Worm (Caenorhabditis elegans): ENCODE data around the gene C55A1.4.
A peak's percentile ranks its signal among the peaks of the same experiment; 100 is the strongest.

The C55A1.4 gene

ce11 chrV:15666718-15667117, 23.6 kb upstream of the C55A1.4 start (continued):
- no peak for TF ChIP-seq unc-55 (GFP tag; optimal IDR thresholded peaks at IDR 0.05)
- TF ChIP-seq elt-1 (tag; optimal IDR thresholded peaks at IDR 0.05), result no peak
- TF ChIP-seq unc-62 (GFP tag; optimal IDR thresholded peaks at IDR 0.05), result no peak
- no peak for TF ChIP-seq ama-1 (optimal IDR thresholded peaks at IDR 0.05)
- no peak for TF ChIP-seq lin-39 (tag; optimal IDR thresholded peaks at IDR 0.05)
- TF ChIP-seq nhr-237 (tag; optimal IDR thresholded peaks at IDR 0.05), result no peak
- TF ChIP-seq sem-4 (tag; optimal IDR thresholded peaks at IDR 0.05), result no peak
- no peak for TF ChIP-seq nhr-6 (tag; optimal IDR thresholded peaks at IDR 0.05)
- no peak for TF ChIP-seq R02D3.7 (tag; optimal IDR thresholded peaks at IDR 0.05)
- TF ChIP-seq mab-5 (tag; optimal IDR thresholded peaks at IDR 0.05), result no peak
- no peak for TF ChIP-seq peb-1 (tag; optimal IDR thresholded peaks at IDR 0.05)
- no peak for TF ChIP-seq mbf-1 (tag; optimal IDR thresholded peaks at IDR 0.05)
- no peak for TF ChIP-seq alr-1 (tag; optimal IDR thresholded peaks at IDR 0.05)
- no peak for TF ChIP-seq nhr-10 (tag; optimal IDR thresholded peaks at IDR 0.05)
- TF ChIP-seq F13H6.1 (tag; optimal IDR thresholded peaks at IDR 0.05), result peak; percentile 66
- TF ChIP-seq sma-9 (GFP tag; optimal IDR thresholded peaks at IDR 0.05), result peak; percentile 85
- no peak for TF ChIP-seq sma-9 (tag; optimal IDR thresholded peaks at IDR 0.05)
- no peak for TF ChIP-seq ztf-1 (GFP tag; conservative IDR thresholded peaks at IDR 0.05)
- no peak for TF ChIP-seq unc-39 (tag; optimal IDR thresholded peaks at IDR 0.05)
- TF ChIP-seq egl-27 (tag; optimal IDR thresholded peaks at IDR 0.05), result no peak
- peak; percentile 65 for TF ChIP-seq gmeb-1 (tag; optimal IDR thresholded peaks at IDR 0.05)
- TF ChIP-seq nhr-21 (tag; optimal IDR thresholded peaks at IDR 0.05), result no peak

DNA sequence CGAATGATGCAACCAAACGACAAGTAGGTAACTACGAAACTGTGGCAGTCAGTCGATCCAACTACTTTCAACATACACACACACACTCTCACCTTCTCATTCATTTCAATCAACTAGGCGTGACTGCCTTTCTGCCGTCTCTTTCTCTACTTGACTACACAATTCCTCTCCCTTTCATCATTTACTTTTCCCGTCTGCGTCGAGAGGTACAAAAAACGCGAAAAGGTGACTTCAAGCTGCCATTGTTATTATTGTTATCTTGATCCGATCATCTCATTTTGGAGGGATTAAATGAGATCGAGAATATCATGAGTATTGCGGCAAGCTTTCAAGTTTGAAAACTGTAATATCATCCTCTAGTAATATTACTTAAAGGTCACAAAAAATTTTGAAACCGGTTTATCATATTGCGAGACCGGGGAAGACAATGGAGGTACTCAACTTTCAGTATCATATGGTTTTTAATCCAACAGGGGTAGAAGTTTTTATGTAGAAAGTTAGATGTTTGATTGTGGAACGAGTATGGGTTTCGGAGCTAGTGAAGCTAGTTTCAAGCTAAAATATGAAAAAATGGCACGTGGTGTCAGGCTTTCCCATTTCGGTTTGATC, 21.1 kb upstream of the C55A1.4 start:
- TF ChIP-seq sem-4 (tag; optimal IDR thresholded peaks at IDR 0.05), result peak; percentile 54
- peak; percentile 25 for TF ChIP-seq C34F6.9 (tag; optimal IDR thresholded peaks at IDR 0.05)
- no peak for TF ChIP-seq zag-1 (tag; optimal IDR thresholded peaks at IDR 0.05)
- no peak for TF ChIP-seq alr-1 (tag; optimal IDR thresholded peaks at IDR 0.05)
- peak; percentile 26 for TF ChIP-seq elt-1 (tag; optimal IDR thresholded peaks at IDR 0.05)
- TF ChIP-seq nhr-6 (tag; optimal IDR thresholded peaks at IDR 0.05), result peak; percentile 16
- TF ChIP-seq lin-13 (GFP tag; optimal IDR thresholded peaks at IDR 0.05), result no peak
- TF ChIP-seq nhr-129 (tag; optimal IDR thresholded peaks at IDR 0.05), result peak; percentile 93
- TF ChIP-seq nhr-21 (tag; optimal IDR thresholded peaks at IDR 0.05), result no peak
- TF ChIP-seq crh-2 (tag; optimal IDR thresholded peaks at IDR 0.05), result peak; percentile 47
- TF ChIP-seq lin-39 (tag; optimal IDR thresholded peaks at IDR 0.05), result no peak
- peak; percentile 15 for TF ChIP-seq gmeb-1 (tag; optimal IDR thresholded peaks at IDR 0.05)
- no peak for TF ChIP-seq ztf-1 (GFP tag; conservative IDR thresholded peaks at IDR 0.05)
- TF ChIP-seq nhr-23 (tag; optimal IDR thresholded peaks at IDR 0.05), result no peak
- TF ChIP-seq nhr-25 (tag; optimal IDR thresholded peaks at IDR 0.05), result peak; percentile 79
- peak in 1 of 2 experiments; percentile 33 for TF ChIP-seq lsy-2 (tag; optimal IDR thresholded peaks at IDR 0.05)
- TF ChIP-seq aly-2 (tag; optimal IDR thresholded peaks at IDR 0.05), result no peak
- TF ChIP-seq sma-3 (GFP tag; optimal IDR thresholded peaks at IDR 0.05), result no peak
- peak; percentile 59 for TF ChIP-seq fos-1 (tag; optimal IDR thresholded peaks at IDR 0.05)
- TF ChIP-seq sma-9 (GFP tag; optimal IDR thresholded peaks at IDR 0.05), result peak; percentile 53
- TF ChIP-seq sma-9 (tag; optimal IDR thresholded peaks at IDR 0.05), result no peak
- peak; percentile 53 for TF ChIP-seq ama-1 (optimal IDR thresholded peaks at IDR 0.05)
- no peak for TF ChIP-seq mbf-1 (tag; optimal IDR thresholded peaks at IDR 0.05)
- TF ChIP-seq unc-55 (GFP tag; optimal IDR thresholded peaks at IDR 0.05), result no peak
- TF ChIP-seq R02D3.7 (tag; optimal IDR thresholded peaks at IDR 0.05), result no peak
- TF ChIP-seq ceh-16 (tag; optimal IDR thresholded peaks at IDR 0.05), result peak; percentile 45
- TF ChIP-seq egl-27 (tag; optimal IDR thresholded peaks at IDR 0.05), result peak; percentile 5
- TF ChIP-seq lin-11 (tag; optimal IDR thresholded peaks at IDR 0.05), result no peak
- TF ChIP-seq peb-1 (tag; optimal IDR thresholded peaks at IDR 0.05), result no peak
- TF ChIP-seq blmp-1 (tag; optimal IDR thresholded peaks at IDR 0.05; ENCODE audit: insufficient read depth), result peak; percentile 80
- no peak for TF ChIP-seq ztf-4 (tag; optimal IDR thresholded peaks at IDR 0.05)
- TF ChIP-seq dmd-4 (tag; optimal IDR thresholded peaks at IDR 0.05), result no peak
- peak; percentile 50 for TF ChIP-seq F13H6.1 (tag; optimal IDR thresholded peaks at IDR 0.05)

ce11 chrV:15661580-15661979, 18.5 kb upstream of the C55A1.4 start:
- TF ChIP-seq sem-4 (tag; optimal IDR thresholded peaks at IDR 0.05) (peak; percentile 9), nhr-129 (tag; optimal IDR thresholded peaks at IDR 0.05) (peak; percentile 0), dmd-4 (tag; optimal IDR thresholded peaks at IDR 0.05) (no peak), sma-9 (GFP tag; optimal IDR thresholded peaks at IDR 0.05) (peak; percentile 7), sma-9 (tag; optimal IDR thresholded peaks at IDR 0.05) (no peak), peb-1 (tag; optimal IDR thresholded peaks at IDR 0.05) (no peak)
